Worm (Caenorhabditis elegans) whole organism, L2 larva: ENCODE measurements around the gene egl-19.

ENCODE experiments used
- C34F6.9 ChIP-seq: fragments of 150-350 bp; optimal IDR thresholded peaks from 2 replicates; lab custom pipeline; 2014; ENCODE audit warnings: missing biosample characterization, missing genetic modification characterization
- F13H6.1 ChIP-seq: sonication (generic microtip); optimal IDR thresholded peaks from 2 replicates; lab custom pipeline; 2016; ENCODE audit warnings: missing genetic modification characterization, missing compliant biosample characterization
- R02D3.7 ChIP-seq: fragments of 150-350 bp; optimal IDR thresholded peaks from 2 replicates; lab custom pipeline; 2014; ENCODE audit warnings: missing biosample characterization, missing genetic modification characterization
- Y55F3AM.14 ChIP-seq: fragments of 200-800 bp; sonication (Bioruptor generic); optimal IDR thresholded peaks from 2 replicates; lab custom pipeline; 2018; ENCODE audit warnings: mild to moderate bottlenecking, missing genetic modification characterization, missing compliant biosample characterization
- ZK546.5 ChIP-seq: sonication (generic microtip); optimal IDR thresholded peaks from 2 replicates; lab custom pipeline; 2017; ENCODE audit warnings: missing biosample characterization, missing genetic modification characterization
- alr-1 ChIP-seq: fragments of 150-350 bp; optimal IDR thresholded peaks from 2 replicates; lab custom pipeline; 2014; ENCODE audit warnings: missing biosample characterization, missing genetic modification characterization
- aly-2 ChIP-seq: fragments of 150-350 bp; optimal IDR thresholded peaks from 2 replicates; lab custom pipeline; 2014; ENCODE audit warnings: missing biosample characterization, missing genetic modification characterization
- ama-1 ChIP-seq: fragments of 150-350 bp; optimal IDR thresholded peaks from 2 replicates; lab custom pipeline; 2018; ENCODE audit warnings: inconsistent platforms
- blmp-1 ChIP-seq: sonication (generic microtip); optimal IDR thresholded peaks from 2 replicates; lab custom pipeline; 2017; ENCODE audit warnings: missing genetic modification characterization, mild to moderate bottlenecking, missing compliant biosample characterization, antibody characterized with exemption, moderate library complexity; ENCODE audit not compliant: insufficient read depth
- ceh-16 ChIP-seq: fragments of 150-350 bp; optimal IDR thresholded peaks from 2 replicates; lab custom pipeline; 2014; ENCODE audit warnings: missing biosample characterization, missing genetic modification characterization
- ceh-82 ChIP-seq: fragments of 150-350 bp; optimal IDR thresholded peaks from 2 replicates; lab custom pipeline; 2014; ENCODE audit warnings: missing biosample characterization, missing genetic modification characterization
- crh-2 ChIP-seq: sonication (generic microtip); optimal IDR thresholded peaks from 2 replicates; lab custom pipeline; 2017; ENCODE audit warnings: missing biosample characterization, missing genetic modification characterization
- dmd-4 ChIP-seq: sonication (generic microtip); optimal IDR thresholded peaks from 2 replicates; lab custom pipeline; 2017; ENCODE audit warnings: missing biosample characterization, missing genetic modification characterization
- egl-27 ChIP-seq: sonication (generic microtip); optimal IDR thresholded peaks from 3 replicates; lab custom pipeline; 2017; ENCODE audit warnings: missing biosample characterization, missing genetic modification reagents, missing genetic modification characterization
- elt-1 ChIP-seq: fragments of 150-350 bp; optimal IDR thresholded peaks from 2 replicates; lab custom pipeline; 2014; ENCODE audit warnings: missing biosample characterization, missing genetic modification characterization
- elt-3 ChIP-seq: sonication (generic microtip); optimal IDR thresholded peaks from 2 replicates; lab custom pipeline; 2017; ENCODE audit warnings: missing biosample characterization, missing genetic modification characterization
- fos-1 ChIP-seq: fragments of 150-350 bp; optimal IDR thresholded peaks from 2 replicates; lab custom pipeline; 2014; ENCODE audit warnings: missing biosample characterization, missing genetic modification characterization
- gmeb-1 ChIP-seq: fragments of 150-350 bp; optimal IDR thresholded peaks from 2 replicates; lab custom pipeline; 2014; ENCODE audit warnings: missing biosample characterization, missing genetic modification characterization
- lin-11 ChIP-seq: fragments of 150-350 bp; sonication (generic microtip); optimal IDR thresholded peaks from 2 replicates; lab custom pipeline; 2014; ENCODE audit warnings: missing biosample characterization, missing genetic modification characterization, inconsistent platforms, mixed read lengths
- lin-13 ChIP-seq: fragments of 150-350 bp; optimal IDR thresholded peaks from 2 replicates; lab custom pipeline; 2014; ENCODE audit warnings: missing biosample characterization, missing genetic modification reagents, missing genetic modification characterization
- lin-39 ChIP-seq: fragments of 150-350 bp; optimal IDR thresholded peaks from 2 replicates; lab custom pipeline; 2014; ENCODE audit warnings: missing biosample characterization, missing genetic modification reagents, missing genetic modification characterization
- lsy-2 ChIP-seq, 2 experiments: fragments of 150-350 bp in 1 of 2; sonication (generic microtip) in 1 of 2; optimal IDR thresholded peaks; 2 replicates each; lab custom pipeline; 2014 to 2017; ENCODE audit warnings: missing biosample characterization in 2 of 2, missing genetic modification characterization in 2 of 2
- mab-5 ChIP-seq: fragments of 150-350 bp; optimal IDR thresholded peaks from 2 replicates; lab custom pipeline; 2014; ENCODE audit warnings: missing biosample characterization, missing genetic modification characterization
- mbf-1 ChIP-seq: sonication (generic microtip); optimal IDR thresholded peaks from 2 replicates; lab custom pipeline; 2017; ENCODE audit warnings: missing biosample characterization, missing genetic modification characterization
- mdl-1 ChIP-seq, 2 experiments: fragments of 150-350 bp in 1 of 2; sonication (generic microtip) in 1 of 2; optimal IDR thresholded peaks; 2 replicates each; lab custom pipeline; 2017; ENCODE audit warnings: missing biosample characterization in 2 of 2, missing genetic modification characterization in 2 of 2
- nhr-10 ChIP-seq: sonication (generic microtip); optimal IDR thresholded peaks from 2 replicates; lab custom pipeline; 2017; ENCODE audit warnings: missing biosample characterization, missing genetic modification characterization
- nhr-11 ChIP-seq: fragments of 150-350 bp; optimal IDR thresholded peaks from 2 replicates; lab custom pipeline; 2014; ENCODE audit warnings: missing biosample characterization, missing genetic modification characterization
- nhr-12 ChIP-seq: fragments of 150-350 bp; optimal IDR thresholded peaks from 2 replicates; lab custom pipeline; 2014; ENCODE audit warnings: missing biosample characterization, missing genetic modification characterization
- nhr-129 ChIP-seq: fragments of 150-350 bp; optimal IDR thresholded peaks from 2 replicates; lab custom pipeline; 2014; ENCODE audit warnings: missing biosample characterization, missing genetic modification characterization
- nhr-21 ChIP-seq: fragments of 150-350 bp; optimal IDR thresholded peaks from 2 replicates; lab custom pipeline; 2014; ENCODE audit warnings: missing biosample characterization, missing genetic modification characterization
- nhr-23 ChIP-seq: fragments of 150-350 bp; optimal IDR thresholded peaks from 2 replicates; lab custom pipeline; 2014; ENCODE audit warnings: missing biosample characterization, missing genetic modification reagents, missing genetic modification characterization
- nhr-237 ChIP-seq: fragments of 150-350 bp; optimal IDR thresholded peaks from 2 replicates; lab custom pipeline; 2014; ENCODE audit warnings: missing biosample characterization, missing genetic modification characterization
- nhr-25 ChIP-seq: fragments of 150-350 bp; sonication (generic microtip); optimal IDR thresholded peaks from 3 replicates; lab custom pipeline; 2014; ENCODE audit warnings: missing biosample characterization, missing genetic modification characterization
- nhr-6 ChIP-seq: fragments of 150-350 bp; optimal IDR thresholded peaks from 2 replicates; lab custom pipeline; 2014; ENCODE audit warnings: missing biosample characterization, missing genetic modification characterization
- nhr-77 ChIP-seq: fragments of 150-350 bp; optimal IDR thresholded peaks from 2 replicates; lab custom pipeline; 2014; ENCODE audit warnings: missing biosample characterization, missing genetic modification characterization
- peb-1 ChIP-seq: fragments of 150-350 bp; optimal IDR thresholded peaks from 2 replicates; lab custom pipeline; 2014; ENCODE audit warnings: missing biosample characterization, missing genetic modification characterization
- sem-4 ChIP-seq: fragments of 150-350 bp; optimal IDR thresholded peaks from 2 replicates; lab custom pipeline; 2014; ENCODE audit warnings: missing biosample characterization, missing genetic modification reagents, missing genetic modification characterization
- skn-1 ChIP-seq: sonication (generic microtip); optimal IDR thresholded peaks from 2 replicates; lab custom pipeline; 2017; ENCODE audit warnings: missing biosample characterization, missing genetic modification characterization
- sma-3 ChIP-seq: sonication (generic microtip); optimal IDR thresholded peaks from 2 replicates; lab custom pipeline; 2016; ENCODE audit warnings: missing genetic modification reagents, missing genetic modification characterization, missing compliant biosample characterization
- sma-9 ChIP-seq, 2 experiments: fragments of 150-350 bp in 1 of 2; sonication (generic microtip) in 1 of 2; optimal IDR thresholded peaks; 2 replicates each; lab custom pipeline; 2014 to 2016; ENCODE audit warnings: missing genetic modification characterization in 2 of 2, mild to moderate bottlenecking in 1 of 2, missing biosample characterization in 1 of 2, missing compliant biosample characterization in 1 of 2, missing genetic modification reagents in 1 of 2, moderate library complexity in 1 of 2
- snpc-4 ChIP-seq: fragments of 150-350 bp; optimal IDR thresholded peaks from 2 replicates; lab custom pipeline; 2014; ENCODE audit warnings: missing biosample characterization, missing genetic modification characterization
- unc-39 ChIP-seq: fragments of 150-350 bp; optimal IDR thresholded peaks from 2 replicates; lab custom pipeline; 2014; ENCODE audit warnings: missing biosample characterization, missing genetic modification characterization
- unc-55 ChIP-seq: fragments of 150-350 bp; sonication (generic microtip); optimal IDR thresholded peaks from 3 replicates; lab custom pipeline; 2014; ENCODE audit warnings: missing biosample characterization, missing genetic modification reagents, missing genetic modification characterization
- unc-62 ChIP-seq: fragments of 150-350 bp; optimal IDR thresholded peaks from 2 replicates; lab custom pipeline; 2014; ENCODE audit warnings: missing biosample characterization, missing genetic modification reagents, missing genetic modification characterization
- zag-1 ChIP-seq: fragments of 150-350 bp; optimal IDR thresholded peaks from 2 replicates; lab custom pipeline; 2014; ENCODE audit warnings: missing biosample characterization, missing genetic modification characterization
- ztf-1 ChIP-seq: fragments of 200-800 bp; sonication (Bioruptor generic); conservative IDR thresholded peaks from 2 replicates; pipeline ENCODE4 v1.3.6; 2022; ENCODE audit warnings: missing genetic modification characterization, missing compliant biosample characterization
- ztf-11 ChIP-seq: sonication (generic microtip); optimal IDR thresholded peaks from 2 replicates; lab custom pipeline; 2017; ENCODE audit warnings: missing biosample characterization, missing genetic modification characterization
- ztf-4 ChIP-seq: fragments of 150-350 bp; optimal IDR thresholded peaks from 2 replicates; lab custom pipeline; 2014; ENCODE audit warnings: missing biosample characterization, missing genetic modification characterization

The egl-19 gene

DNA sequence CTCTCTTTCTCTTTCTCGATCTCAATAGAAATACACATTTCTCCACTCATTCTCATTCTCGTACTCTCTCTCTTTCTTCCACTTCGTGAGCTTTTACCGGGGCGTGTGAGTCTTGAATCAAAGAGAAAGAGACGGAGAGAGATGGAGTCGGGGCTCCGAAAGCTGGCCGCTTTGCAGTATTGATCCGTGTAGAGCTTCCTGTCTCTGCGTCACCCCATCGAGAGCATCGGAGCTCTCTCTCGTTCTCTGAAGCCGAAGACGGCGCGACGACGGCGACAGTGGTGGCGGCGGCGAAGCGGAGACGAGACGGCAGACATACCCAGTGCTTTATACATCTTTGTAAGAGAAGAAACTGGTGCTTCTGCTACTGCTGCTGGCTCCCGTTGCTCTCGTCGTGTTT is 3.3 kb upstream of the egl-19 start:
- peak in 1 of 2 experiments; percentile 74 for TF ChIP-seq mdl-1 (tag; optimal IDR thresholded peaks at IDR 0.05; lab: Kevin White, UChicago)
- no peak for TF ChIP-seq nhr-11
- no peak for TF ChIP-seq ceh-16 (tag; lab: Kevin White, UChicago)
- TF ChIP-seq nhr-25 (tag; lab: Kevin White, UChicago): no peak
- TF ChIP-seq lin-39 (tag; lab: Kevin White, UChicago): no peak
- no peak for TF ChIP-seq mbf-1 (tag; lab: Kevin White, UChicago)
- peak; percentile 87 for TF ChIP-seq nhr-129 (tag; lab: Kevin White, UChicago)
- no peak for TF ChIP-seq nhr-12 (tag; lab: Kevin White, UChicago)
- TF ChIP-seq nhr-6 (tag; lab: Kevin White, UChicago): peak; percentile 42
- no peak for TF ChIP-seq nhr-21
- TF ChIP-seq skn-1 (tag; lab: Kevin White, UChicago): no peak
- peak; percentile 75 for TF ChIP-seq sma-9 (GFP tag; optimal IDR thresholded peaks at IDR 0.05; lab: Kevin White, UChicago)
- no peak for TF ChIP-seq sma-9 (tag; optimal IDR thresholded peaks at IDR 0.05; lab: Kevin White, UChicago)
- no peak for TF ChIP-seq aly-2
- TF ChIP-seq alr-1 (tag; lab: Kevin White, UChicago): no peak
- peak; percentile 32 for TF ChIP-seq ceh-82 (tag; lab: Kevin White, UChicago)
- TF ChIP-seq ztf-4 (tag; lab: Kevin White, UChicago): peak; percentile 56
- peak; percentile 94 for TF ChIP-seq zag-1 (tag; lab: Kevin White, UChicago)
- no peak for TF ChIP-seq R02D3.7 (tag; lab: Kevin White, UChicago)
- TF ChIP-seq ZK546.5 (tag; lab: Kevin White, UChicago): no peak
- TF ChIP-seq C34F6.9 (tag; lab: Kevin White, UChicago): peak; percentile 92
- TF ChIP-seq sem-4: peak; percentile 82
- peak; percentile 59 for TF ChIP-seq lin-13 (GFP tag; lab: Kevin White, UChicago)
- TF ChIP-seq dmd-4: no peak
- peak; percentile 67 for TF ChIP-seq mab-5
- TF ChIP-seq unc-55 (GFP tag; lab: Kevin White, UChicago): peak; percentile 89
- TF ChIP-seq snpc-4 (tag; lab: Kevin White, UChicago): no peak
- no peak for TF ChIP-seq ztf-11 (tag; lab: Kevin White, UChicago)
- TF ChIP-seq nhr-77 (tag; lab: Kevin White, UChicago): no peak
- no peak for TF ChIP-seq peb-1
- peak; percentile 59 for TF ChIP-seq fos-1 (tag; lab: Kevin White, UChicago)
- TF ChIP-seq nhr-237 (tag; lab: Kevin White, UChicago): no peak
- TF ChIP-seq unc-62 (GFP tag; lab: Kevin White, UChicago): no peak
- TF ChIP-seq nhr-23: no peak
- TF ChIP-seq sma-3 (GFP tag; lab: Kevin White, UChicago): no peak
- no peak for TF ChIP-seq nhr-10 (tag; lab: Kevin White, UChicago)
- peak; percentile 61 to 79 for TF ChIP-seq lsy-2 (tag; optimal IDR thresholded peaks at IDR 0.05; lab: Kevin White, UChicago)
- peak; percentile 72 for TF ChIP-seq crh-2 (tag; lab: Kevin White, UChicago)
- peak; percentile 65 for TF ChIP-seq egl-27 (tag; lab: Kevin White, UChicago)
- TF ChIP-seq blmp-1 (tag; lab: Kevin White, UChicago): no peak
- peak; percentile 88 for TF ChIP-seq F13H6.1
- no peak for TF ChIP-seq ztf-1 (GFP tag; lab: Robert Waterston, UW)
- TF ChIP-seq Y55F3AM.14: peak; percentile 57
- no peak for TF ChIP-seq gmeb-1 (tag; lab: Kevin White, UChicago)
- no peak for TF ChIP-seq elt-3 (tag; lab: Kevin White, UChicago)
- peak; percentile 81 for TF ChIP-seq lin-11 (tag; lab: Kevin White, UChicago)
- no peak for TF ChIP-seq unc-39
- no peak for TF ChIP-seq elt-1 (tag; lab: Kevin White, UChicago)
- TF ChIP-seq ama-1: no peak
